Worm (Caenorhabditis elegans) whole organism, L4 larva: ENCODE measurements around the gene F14D2.15.

Experiments
- F49E8.2 ChIP-seq: sonication (generic microtip); optimal IDR thresholded peaks from 2 replicates; lab custom pipeline; 2016; ENCODE audit warnings: missing compliant biosample characterization, mild to moderate bottlenecking, missing genetic modification characterization, borderline replicate concordance
- R02D3.7 ChIP-seq: fragments of 150-350 bp; sonication (generic microtip); optimal IDR thresholded peaks from 3 replicates; lab custom pipeline; 2014; ENCODE audit warnings: missing biosample characterization, missing genetic modification characterization
- T26A8.4 ChIP-seq: fragments of 200-800 bp; sonication (Bioruptor generic); IDR thresholded peaks from 2 replicates; pipeline ENCODE4 v1.3.6; 2022; ENCODE audit warnings: missing genetic modification characterization, missing compliant biosample characterization
- Y105C5A.15 ChIP-seq: fragments of 200-800 bp; sonication (Bioruptor generic); IDR thresholded peaks from 2 replicates; pipeline ENCODE4 v1.3.6; 2022; ENCODE audit warnings: missing genetic modification characterization, missing compliant biosample characterization
- aha-1 ChIP-seq: fragments of 150-350 bp; peaks from one replicate; lab custom pipeline; 2014; ENCODE audit warnings: missing biosample characterization, missing genetic modification characterization
- ama-1 ChIP-seq: fragments of 150-350 bp; optimal IDR thresholded peaks from 2 replicates; lab custom pipeline; 2014; ENCODE audit warnings: inconsistent platforms, mixed read lengths
- arid-1 ChIP-seq: fragments of 200-800 bp; sonication (Bioruptor generic); conservative IDR thresholded peaks from 2 replicates; pipeline ENCODE4 v1.3.6; 2022; ENCODE audit warnings: missing genetic modification reagents, missing genetic modification characterization, missing compliant biosample characterization
- ceh-28 ChIP-seq: fragments of 150-350 bp; optimal IDR thresholded peaks from 2 replicates; lab custom pipeline; 2014; ENCODE audit warnings: missing biosample characterization, missing genetic modification reagents, missing genetic modification characterization
- ceh-44 ChIP-seq: fragments of 200-800 bp; sonication (Bioruptor generic); IDR thresholded peaks from 2 replicates; pipeline ENCODE4 v1.3.6; 2022; ENCODE audit warnings: missing genetic modification reagents, missing genetic modification characterization, missing compliant biosample characterization
- ctbp-1 ChIP-seq: fragments of 200-800 bp; sonication (Bioruptor generic); IDR thresholded peaks from 2 replicates; pipeline ENCODE4 v1.3.6; 2022; ENCODE audit warnings: missing genetic modification reagents, missing genetic modification characterization, missing compliant biosample characterization
- daf-12 ChIP-seq: fragments of 150-350 bp; optimal IDR thresholded peaks from 2 replicates; lab custom pipeline; 2014; ENCODE audit warnings: missing biosample characterization, missing genetic modification reagents, missing genetic modification characterization
- daf-8 ChIP-seq: fragments of 200-800 bp; sonication (Bioruptor generic); IDR thresholded peaks from 2 replicates; pipeline ENCODE4 v1.3.6; 2022; ENCODE audit warnings: missing genetic modification characterization, missing compliant biosample characterization
- duxl-1 ChIP-seq: sonication (generic microtip); optimal IDR thresholded peaks from 2 replicates; lab custom pipeline; 2016; ENCODE audit warnings: mild to moderate bottlenecking, missing genetic modification characterization, moderate library complexity, missing compliant biosample characterization; ENCODE audit not compliant: poor library complexity
- egl-43 ChIP-seq: fragments of 200-800 bp; sonication (Bioruptor generic); IDR thresholded peaks from 2 replicates; pipeline ENCODE4 v1.3.6; 2022; ENCODE audit warnings: missing genetic modification reagents, missing genetic modification characterization, missing compliant biosample characterization
- gei-8 ChIP-seq: fragments of 200-800 bp; sonication (Bioruptor generic); optimal IDR thresholded peaks from 2 replicates; lab custom pipeline; 2018; ENCODE audit warnings: mild to moderate bottlenecking, missing genetic modification characterization, missing compliant biosample characterization
- jun-1 ChIP-seq: fragments of 150-350 bp; optimal IDR thresholded peaks from 2 replicates; lab custom pipeline; 2014; ENCODE audit warnings: missing biosample characterization, missing genetic modification reagents, missing genetic modification characterization
- lim-7 ChIP-seq: fragments of 200-800 bp; sonication (Bioruptor generic); IDR thresholded peaks from 2 replicates; pipeline ENCODE4 v1.3.6; 2022; ENCODE audit warnings: missing genetic modification characterization, missing compliant biosample characterization
- lin-13 ChIP-seq: fragments of 150-350 bp; optimal IDR thresholded peaks from 2 replicates; lab custom pipeline; 2014; ENCODE audit warnings: missing biosample characterization, missing genetic modification reagents, missing genetic modification characterization
- madf-5 ChIP-seq, 2 experiments: fragments of 200-800 bp; sonication (Bioruptor generic); IDR thresholded peaks; 2 replicates each; pipeline ENCODE4 v1.3.6; 2022; ENCODE audit warnings: missing compliant biosample characterization in 2 of 2, missing genetic modification characterization in 2 of 2
- mdt-29 ChIP-seq: fragments of 200-800 bp; sonication (Bioruptor generic); IDR thresholded peaks from 2 replicates; pipeline ENCODE4 v1.3.6; 2022; ENCODE audit warnings: missing genetic modification reagents, missing genetic modification characterization, missing compliant biosample characterization
- mep-1 ChIP-seq: fragments of 150-350 bp; sonication (generic microtip); optimal IDR thresholded peaks from 3 replicates; lab custom pipeline; 2014; ENCODE audit warnings: missing biosample characterization, missing genetic modification characterization
- mxl-2 ChIP-seq: fragments of 200-800 bp; sonication (Bioruptor generic); conservative IDR thresholded peaks from 2 replicates; pipeline ENCODE4 v1.3.6; 2022; ENCODE audit warnings: missing genetic modification reagents, missing genetic modification characterization, missing compliant biosample characterization
- mxl-3 ChIP-seq: fragments of 200-800 bp; sonication (Bioruptor generic); optimal IDR thresholded peaks from 2 replicates; lab custom pipeline; 2018; ENCODE audit warnings: mild to moderate bottlenecking, missing genetic modification characterization, missing compliant biosample characterization
- nhr-10 ChIP-seq: fragments of 150-350 bp; optimal IDR thresholded peaks from 2 replicates; lab custom pipeline; 2014; ENCODE audit warnings: missing biosample characterization, missing genetic modification characterization
- nhr-11 ChIP-seq: fragments of 150-350 bp; optimal IDR thresholded peaks from 2 replicates; lab custom pipeline; 2014; ENCODE audit warnings: missing biosample characterization, missing genetic modification characterization
- nhr-42 ChIP-seq: fragments of 200-800 bp; sonication (Bioruptor generic); IDR thresholded peaks from 2 replicates; pipeline ENCODE4 v1.3.6; 2022; ENCODE audit warnings: missing genetic modification characterization, missing compliant biosample characterization
- nhr-6 ChIP-seq: fragments of 150-350 bp; optimal IDR thresholded peaks from 2 replicates; lab custom pipeline; 2014; ENCODE audit warnings: missing biosample characterization, missing genetic modification characterization
- nhr-77 ChIP-seq: fragments of 150-350 bp; optimal IDR thresholded peaks from 2 replicates; lab custom pipeline; 2014; ENCODE audit warnings: missing biosample characterization, missing genetic modification characterization
- pha-4 ChIP-seq, 2 experiments: fragments of 150-350 bp in 1 of 2; fragments of 200-800 bp in 1 of 2; sonication (Bioruptor generic) in 1 of 2; IDR thresholded peaks in 1 of 2; optimal IDR thresholded peaks in 1 of 2; 2 replicates each; pipeline versions ENCODE4 v1.3.6 to Lab custom; 2014 to 2022; ENCODE audit warnings: missing genetic modification characterization in 2 of 2, missing genetic modification reagents in 2 of 2, missing biosample characterization in 1 of 2, missing compliant biosample characterization in 1 of 2
- php-3 ChIP-seq: fragments of 200-800 bp; sonication (Bioruptor generic); IDR thresholded peaks from 2 replicates; pipeline ENCODE4 v1.3.6; 2022; ENCODE audit warnings: missing genetic modification reagents, missing genetic modification characterization, missing compliant biosample characterization
- rbr-2 ChIP-seq: sonication (generic microtip); optimal IDR thresholded peaks from 2 replicates; lab custom pipeline; 2016; ENCODE audit warnings: missing genotype, missing genetic modification characterization, missing compliant biosample characterization
- saeg-2 ChIP-seq: fragments of 200-800 bp; sonication (Bioruptor generic); IDR thresholded peaks from 2 replicates; pipeline ENCODE4 v1.3.6; 2022; ENCODE audit warnings: missing genetic modification reagents, missing genetic modification characterization, missing compliant biosample characterization
- sdz-12 ChIP-seq: fragments of 200-800 bp; sonication (Bioruptor generic); optimal IDR thresholded peaks from 2 replicates; lab custom pipeline; 2018; ENCODE audit warnings: mild to moderate bottlenecking, missing genetic modification characterization, missing compliant biosample characterization
- set-16 ChIP-seq: fragments of 200-800 bp; sonication (Bioruptor generic); IDR thresholded peaks from 2 replicates; pipeline ENCODE4 v1.3.6; 2022; ENCODE audit warnings: missing genetic modification reagents, missing genetic modification characterization, missing compliant biosample characterization
- snpc-4 ChIP-seq: fragments of 150-350 bp; optimal IDR thresholded peaks from 2 replicates; lab custom pipeline; 2014; ENCODE audit warnings: missing biosample characterization, missing genetic modification characterization
- zfp-2 ChIP-seq: sonication (generic microtip); optimal IDR thresholded peaks from 2 replicates; lab custom pipeline; 2016; ENCODE audit warnings: mild to moderate bottlenecking, missing genetic modification characterization, missing compliant biosample characterization
- zip-11 ChIP-seq: fragments of 200-800 bp; sonication (Bioruptor generic); IDR thresholded peaks from 2 replicates; pipeline ENCODE4 v1.3.6; 2022; ENCODE audit warnings: missing genetic modification characterization, missing compliant biosample characterization

The F14D2.15 gene

DNA sequence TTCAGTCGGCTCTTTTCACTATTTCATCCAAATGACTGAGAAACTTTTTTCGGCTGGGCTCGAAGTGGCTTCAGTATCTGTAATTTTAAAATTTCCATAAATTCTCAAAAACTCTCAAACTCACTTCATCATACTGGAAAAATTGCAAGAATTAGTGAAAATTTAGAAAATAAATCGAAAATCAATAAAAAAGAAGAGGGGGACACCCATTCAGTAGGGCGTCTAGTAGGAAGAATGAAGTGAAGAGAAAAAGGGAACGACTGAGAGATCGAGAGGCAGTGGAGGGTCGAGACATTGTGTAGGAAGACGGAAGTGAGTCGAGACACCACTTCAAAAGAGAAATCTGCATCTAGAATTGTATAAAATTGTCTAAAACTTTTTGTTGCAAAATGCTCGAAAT is 30.3 kb upstream of the F14D2.15 start:
- TF ChIP-seq ama-1 (lab: Kevin White, UChicago) (no peak), nhr-42 (GFP tag; lab: Robert Waterston, UW) (no peak), T26A8.4 (GFP tag; lab: Robert Waterston, UW) (no peak), mxl-3 (no peak), egl-43 (GFP tag; lab: Robert Waterston, UW) (no peak), mxl-2 (GFP tag; lab: Robert Waterston, UW) (no peak), mdt-29 (GFP tag; lab: Robert Waterston, UW) (no peak), php-3 (GFP tag; lab: Robert Waterston, UW) (no peak)

- no peak for TF ChIP-seq zip-11 (GFP tag; lab: Robert Waterston, UW)
- no peak for TF ChIP-seq nhr-77 (tag; lab: Kevin White, UChicago)
- TF ChIP-seq nhr-10: no peak
- TF ChIP-seq F49E8.2: no peak
- no peak for TF ChIP-seq nhr-6
- TF ChIP-seq ctbp-1: no peak
- TF ChIP-seq daf-8 (GFP tag; lab: Robert Waterston, UW): no peak
- no peak for TF ChIP-seq arid-1 (GFP tag; lab: Robert Waterston, UW)
- TF ChIP-seq saeg-2 (GFP tag; lab: Robert Waterston, UW): no peak
- no peak for TF ChIP-seq pha-4 (GFP tag; IDR thresholded peaks at IDR 0.05; lab: Robert Waterston, UW)
- TF ChIP-seq pha-4 (tag; optimal IDR thresholded peaks at IDR 0.05; lab: Kevin White, UChicago): no peak
- TF ChIP-seq, all 104 proteins: peak for 0
Measured at ce11 chrII:3371010-3371409, 27.4 kb upstream of the F14D2.15 start, which contains the start of gene bath-23. bath-23 (plus strand) TSS chrII:3371310.

- TF ChIP-seq duxl-1 (tag; lab: Kevin White, UChicago): peak; percentile 97
- no peak for TF ChIP-seq mep-1 (tag; lab: Kevin White, UChicago)
- TF ChIP-seq gei-8 (GFP tag; lab: Kevin White, UChicago): no peak
- TF ChIP-seq daf-12: no peak
- no peak for TF ChIP-seq sdz-12
- TF ChIP-seq Y105C5A.15 (GFP tag; lab: Robert Waterston, UW): no peak
- TF ChIP-seq ceh-28 (tag; lab: Kevin White, UChicago): no peak
- no peak for TF ChIP-seq mdt-29 (GFP tag; lab: Robert Waterston, UW)
Measured at ce11 chrII:3370061-3370460, 26.4 kb upstream of the F14D2.15 start, which contains the start of gene Y49F6C.8. Y49F6C.8 (minus strand) TSS chrII:3370111.

DNA sequence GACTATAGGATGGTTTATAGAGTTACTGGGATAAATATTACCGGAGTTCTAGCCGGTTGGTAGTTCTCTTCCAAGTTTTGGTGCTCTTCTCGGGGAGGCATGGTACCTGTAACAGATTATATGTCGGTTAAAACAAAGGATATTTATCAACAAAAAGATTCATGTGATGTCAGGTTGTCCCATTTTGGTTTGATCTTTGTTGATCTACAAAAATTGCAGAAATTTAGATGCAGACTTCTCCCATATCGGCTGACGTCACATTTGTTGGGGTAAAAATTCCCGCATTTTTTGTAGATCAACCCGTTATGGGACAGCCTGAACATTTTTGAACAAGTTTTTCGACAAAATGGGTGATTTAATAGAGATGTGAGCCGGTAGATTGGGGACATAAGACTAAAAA is 24.5 kb upstream of the F14D2.15 start, which contains the start of gene Y49F6C.7:
TSS of gene Y49F6C.7 (minus strand) at position 101 of the 400 bp plus-strand sequence.
- TF ChIP-seq nhr-42 (GFP tag; lab: Robert Waterston, UW): no peak
- TF ChIP-seq zfp-2: no peak
- no peak for TF ChIP-seq aha-1 (tag; lab: Kevin White, UChicago)
- no peak for TF ChIP-seq nhr-11 (tag; lab: Kevin White, UChicago)
- no peak for TF ChIP-seq ceh-28 (tag; lab: Kevin White, UChicago)
- TF ChIP-seq madf-5 (GFP tag; IDR thresholded peaks at IDR 0.05; lab: Robert Waterston, UW): no peak
- no peak for TF ChIP-seq nhr-77 (tag; lab: Kevin White, UChicago)
- TF ChIP-seq jun-1 (tag; lab: Kevin White, UChicago): no peak
- no peak for TF ChIP-seq saeg-2 (GFP tag; lab: Robert Waterston, UW)
- no peak for TF ChIP-seq R02D3.7 (tag; lab: Kevin White, UChicago)
- no peak for TF ChIP-seq ceh-44 (GFP tag; lab: Robert Waterston, UW)
- no peak for TF ChIP-seq rbr-2 (tag; lab: Kevin White, UChicago)
- no peak for TF ChIP-seq sdz-12
- no peak for TF ChIP-seq set-16 (GFP tag; lab: Robert Waterston, UW)
- TF ChIP-seq snpc-4 (tag; lab: Kevin White, UChicago): no peak
- TF ChIP-seq lim-7 (GFP tag; lab: Robert Waterston, UW): no peak
- TF ChIP-seq ctbp-1: no peak
- no peak for TF ChIP-seq lin-13 (GFP tag; lab: Kevin White, UChicago)
- TF ChIP-seq, all 104 proteins: peak for 0
